Fruit fly (Drosophila melanogaster): ENCODE data around the gene CSN8.
A peak's percentile ranks its signal among the peaks of the same experiment; 100 is the strongest.

CSN8 gene

DNA sequence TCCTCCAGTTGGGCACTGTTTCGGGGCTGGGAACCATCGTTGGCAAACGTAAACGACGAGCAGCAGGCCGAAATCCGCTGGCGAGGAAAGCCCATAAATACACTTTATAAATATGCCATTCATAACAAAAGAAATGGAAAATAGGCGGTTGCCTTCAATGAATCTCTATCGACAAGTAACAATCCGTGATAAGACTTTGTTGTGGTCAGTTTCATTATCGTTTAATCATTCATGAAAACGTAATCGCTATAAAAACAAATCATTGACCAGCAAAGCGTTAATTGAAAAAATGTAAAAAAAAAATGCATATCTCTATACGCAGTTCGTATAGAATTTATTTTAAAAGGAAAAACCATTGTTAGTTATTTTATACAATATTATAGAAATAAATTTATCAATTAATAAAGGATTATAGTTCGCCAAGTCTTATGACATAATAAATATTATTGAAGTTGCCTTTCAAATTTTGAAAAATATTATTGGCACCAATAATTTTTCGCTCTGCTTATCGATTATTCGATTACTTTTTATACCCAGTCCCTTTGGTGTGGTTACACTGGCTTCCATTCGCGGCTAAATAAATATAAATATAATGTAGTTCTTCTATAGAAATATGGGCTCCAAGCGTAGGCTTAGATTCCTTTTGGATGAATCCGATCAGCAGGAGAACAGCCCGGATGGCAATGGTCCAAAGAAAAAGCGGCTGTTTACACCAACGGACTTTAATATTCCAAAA lies 35.4 kb downstream of the CSN8 start, which contains the start of gene CG31898 (continued):
- TF ChIP-seq fd102C (GFP tag; optimal IDR thresholded peaks at IDR 0.05) (no peak), dmrt11E (tag; optimal IDR thresholded peaks at IDR 0.05) (no peak), MTF-1 (GFP tag; optimal IDR thresholded peaks at IDR 0.05; ENCODE audit: borderline replicate concordance) (no peak), CG8281 (tag; optimal IDR thresholded peaks at IDR 0.05) (no peak), ci (GFP tag; IDR thresholded peaks at IDR 0.05) (no peak), CG5953 (GFP tag; IDR thresholded peaks at IDR 0.05) (no peak), PHDP (tag; optimal IDR thresholded peaks at IDR 0.05) (no peak), Hand (GFP tag; optimal IDR thresholded peaks at IDR 0.05) (no peak), btn (GFP tag; optimal IDR thresholded peaks at IDR 0.05) (no peak), CG11560 (tag; IDR thresholded peaks at IDR 0.05) (peak; percentile 96), ems (GFP tag; optimal IDR thresholded peaks at IDR 0.05) (no peak), Poxn (GFP tag; IDR thresholded peaks at IDR 0.05) (no peak), CG12236 (GFP tag; optimal IDR thresholded peaks at IDR 0.05) (no peak), maf-S (GFP tag; optimal IDR thresholded peaks at IDR 0.05) (no peak), CG13296 (GFP tag; optimal IDR thresholded peaks at IDR 0.05) (no peak), gcm2 (GFP tag; optimal IDR thresholded peaks at IDR 0.05) (no peak), CG7786 (GFP tag; optimal IDR thresholded peaks at IDR 0.05) (no peak), CG8089 (GFP tag; optimal IDR thresholded peaks at IDR 0.05) (no peak), Sox102F (GFP tag; optimal IDR thresholded peaks at IDR 0.05) (no peak), CG7745 (tag; optimal IDR thresholded peaks at IDR 0.05) (no peak), NC2β (GFP tag; optimal IDR thresholded peaks at IDR 0.05) (no peak), CG7928 (GFP tag; optimal IDR thresholded peaks at IDR 0.05) (no peak), CG10147 (GFP tag; optimal IDR thresholded peaks at IDR 0.05) (no peak), Dbx (GFP tag; IDR thresholded peaks at IDR 0.05) (no peak), CG3995 (GFP tag; optimal IDR thresholded peaks at IDR 0.05) (no peak), stwl (tag; optimal IDR thresholded peaks at IDR 0.05) (peak; percentile 58), repo (GFP tag; optimal IDR thresholded peaks at IDR 0.05) (no peak), Fer1 (GFP tag; optimal IDR thresholded peaks at IDR 0.05) (no peak), BEAF-32 (GFP tag; optimal IDR thresholded peaks at IDR 0.05) (peak; percentile 34), cato (GFP tag; optimal IDR thresholded peaks at IDR 0.05; ENCODE audit: borderline replicate concordance) (no peak), crol (GFP tag; IDR thresholded peaks at IDR 0.05) (no peak), CG10462 (GFP tag; optimal IDR thresholded peaks at IDR 0.05) (no peak), tup (GFP tag; optimal IDR thresholded peaks at IDR 0.05) (no peak), Chrac-16 (GFP tag; optimal IDR thresholded peaks at IDR 0.05) (no peak), knrl (GFP tag; IDR thresholded peaks at IDR 0.05; ENCODE audit: partially characterized antibody) (no peak), CG8478 (optimal IDR thresholded peaks at IDR 0.05) (no peak), Abd-B (GFP tag; optimal IDR thresholded peaks at IDR 0.05) (no peak), zen2 (GFP tag; IDR thresholded peaks at IDR 0.05; ENCODE audit: partially characterized antibody) (no peak; the same call in 2 of the 3 replicates), CG16813 (GFP tag; IDR thresholded peaks at IDR 0.05; ENCODE audit: partially characterized antibody) (no peak), sc (optimal IDR thresholded peaks at IDR 0.05) (no peak), sc (GFP tag; optimal IDR thresholded peaks at IDR 0.05) (no peak), Adf1 (GFP tag; IDR thresholded peaks at IDR 0.05) (no peak), CG8290 (GFP tag; optimal IDR thresholded peaks at IDR 0.05) (no peak), CG8290 (tag; optimal IDR thresholded peaks at IDR 0.05) (no peak), CG14710 (tag; optimal IDR thresholded peaks at IDR 0.05) (peak; percentile 99), pita (GFP tag; optimal IDR thresholded peaks at IDR 0.05) (no peak), abd-A (tag; optimal IDR thresholded peaks at IDR 0.05) (no peak), CG10979 (tag; optimal IDR thresholded peaks at IDR 0.05) (no peak), bbx (GFP tag; IDR thresholded peaks at IDR 0.05; ENCODE audit: partially characterized antibody) (peak; percentile 9; the same call in 1 of the 2 replicates), Ada2b (GFP tag; IDR thresholded peaks at IDR 0.05) (no peak)

Measured in whole organism, embryonic.